Worm (Caenorhabditis elegans): ENCODE measurements around the gene fbxa-7.
"Not testable (repeated sequence)": the region's sequence is repeated elsewhere in the genome, so short reads cannot be mapped to it uniquely, and the experiment has no call there.

fbxa-7 gene

ce11 chrIII:2262942-2263341 is 11.7 kb upstream of the fbxa-7 start, which contains the start of gene Y54F10BM.6:
TSS of gene Y54F10BM.6 (plus strand) at chrIII:2263242.
- TF ChIP-seq lin-13 (tag; optimal IDR thresholded peaks at IDR 0.05) (no peak), bed-3 (GFP tag; optimal IDR thresholded peaks at IDR 0.05) (no peak), lsy-2 (tag; optimal IDR thresholded peaks at IDR 0.05) (no peak), ceh-39 (tag; optimal IDR thresholded peaks at IDR 0.05) (peak; percentile 49), zip-8 (tag; optimal IDR thresholded peaks at IDR 0.05) (peak; percentile 6), mls-2 (tag; optimal IDR thresholded peaks at IDR 0.05) (no peak)

- TF ChIP-seq sptf-1 (tag; optimal IDR thresholded peaks at IDR 0.05); bed-3 (GFP tag; optimal IDR thresholded peaks at IDR 0.05); ceh-43 (GFP tag; optimal IDR thresholded peaks at IDR 0.05): not testable (repeated sequence)
These were observed 10.1 kb upstream of the fbxa-7 start, which contains the start of gene fbxa-42 for ce11 chrIII:2261353-2261752. TSS of gene fbxa-42 (minus strand) at chrIII:2261453.

- no peak for TF ChIP-seq bed-3 (GFP tag; optimal IDR thresholded peaks at IDR 0.05)
- TF ChIP-seq tbx-8 (GFP tag; optimal IDR thresholded peaks at IDR 0.05) = no peak
- no peak for TF ChIP-seq unc-39 (tag; optimal IDR thresholded peaks at IDR 0.05)
- no peak for TF ChIP-seq mep-1 (tag; optimal IDR thresholded peaks at IDR 0.05)
- TF ChIP-seq ztf-11 (tag; optimal IDR thresholded peaks at IDR 0.05) = no peak
- no peak for TF ChIP-seq drap-1 (GFP tag; optimal IDR thresholded peaks at IDR 0.05)
- no peak for TF ChIP-seq nhr-76 (tag; optimal IDR thresholded peaks at IDR 0.05)
- no peak for TF ChIP-seq lin-13 (tag; optimal IDR thresholded peaks at IDR 0.05)
- TF ChIP-seq lsy-2 (tag; optimal IDR thresholded peaks at IDR 0.05) = no peak
- TF ChIP-seq nhr-28 (tag; optimal IDR thresholded peaks at IDR 0.05) = no peak
- no peak for TF ChIP-seq sptf-1 (tag; optimal IDR thresholded peaks at IDR 0.05)
- TF ChIP-seq elt-1 (tag; optimal IDR thresholded peaks at IDR 0.05; ENCODE audit: borderline replicate concordance, insufficient read depth) = no peak
- TF ChIP-seq nhr-237 (tag; optimal IDR thresholded peaks at IDR 0.05) = no peak
- no peak for TF ChIP-seq snpc-4 (tag; optimal IDR thresholded peaks at IDR 0.05)
- no peak for TF ChIP-seq lin-32 (GFP tag; optimal IDR thresholded peaks at IDR 0.05)
- TF ChIP-seq elt-3 (tag; optimal IDR thresholded peaks at IDR 0.05) = no peak
- no peak for TF ChIP-seq zip-8 (tag; optimal IDR thresholded peaks at IDR 0.05)
- no peak for TF ChIP-seq ceh-83 (GFP tag; optimal IDR thresholded peaks at IDR 0.05)
- no peak for TF ChIP-seq sem-2 (GFP tag; optimal IDR thresholded peaks at IDR 0.05)
- TF ChIP-seq unc-120 (tag; optimal IDR thresholded peaks at IDR 0.05; ENCODE audit: poor library complexity, severe bottlenecking) = no peak
These were observed 8.1 kb upstream of the fbxa-7 start for ce11 chrIII:2259329-2259728.

- TF ChIP-seq nhr-28 (tag; optimal IDR thresholded peaks at IDR 0.05) (no peak), unc-120 (tag; optimal IDR thresholded peaks at IDR 0.05; ENCODE audit: poor library complexity, severe bottlenecking) (no peak), ceh-83 (GFP tag; optimal IDR thresholded peaks at IDR 0.05) (no peak), tbx-8 (GFP tag; optimal IDR thresholded peaks at IDR 0.05) (no peak), blmp-1 (tag; optimal IDR thresholded peaks at IDR 0.05) (no peak), ztf-11 (tag; optimal IDR thresholded peaks at IDR 0.05) (no peak), lsy-2 (tag; optimal IDR thresholded peaks at IDR 0.05) (no peak), bed-3 (GFP tag; optimal IDR thresholded peaks at IDR 0.05) (no peak), lin-13 (tag; optimal IDR thresholded peaks at IDR 0.05) (no peak), drap-1 (GFP tag; optimal IDR thresholded peaks at IDR 0.05) (no peak), ceh-39 (tag; optimal IDR thresholded peaks at IDR 0.05) (no peak)
These were observed 7.6 kb upstream of the fbxa-7 start, which contains the start of gene fbxa-43 for ce11 chrIII:2258863-2259262. TSS of gene fbxa-43 (minus strand) at chrIII:2258963.

ce11 chrIII:2255522-2255921 is 4.3 kb upstream of the fbxa-7 start, which contains the start of gene fbxa-71:
TSS of gene fbxa-71 (plus strand) at chrIII:2255822.
- TF ChIP-seq tbx-8 (GFP tag; optimal IDR thresholded peaks at IDR 0.05) = no peak
- no peak for TF ChIP-seq lin-32 (GFP tag; optimal IDR thresholded peaks at IDR 0.05)
- no peak for TF ChIP-seq ceh-39 (tag; optimal IDR thresholded peaks at IDR 0.05)
- TF ChIP-seq ceh-83 (GFP tag; optimal IDR thresholded peaks at IDR 0.05) = no peak

- TF ChIP-seq unc-62 (GFP tag; optimal IDR thresholded peaks at IDR 0.05) (no peak), mls-2 (tag; optimal IDR thresholded peaks at IDR 0.05) (no peak), hlh-1 (tag; optimal IDR thresholded peaks at IDR 0.05) (no peak), ceh-39 (tag; optimal IDR thresholded peaks at IDR 0.05) (no peak), mep-1 (tag; optimal IDR thresholded peaks at IDR 0.05) (no peak), mab-5 (tag; optimal IDR thresholded peaks at IDR 0.05) (no peak), drap-1 (GFP tag; optimal IDR thresholded peaks at IDR 0.05) (no peak), cnd-1 (tag; optimal IDR thresholded peaks at IDR 0.05) (no peak)
These were observed 1.8 kb upstream of the fbxa-7 start, which contains the start of gene fbxa-73 for ce11 chrIII:2253027-2253499. TSS of gene fbxa-73 (plus strand) at chrIII:2253449.
